Worm (Caenorhabditis elegans) whole organism, midembryonic: ENCODE measurements around the gene F35E8.9.

Experiments
- T22C8.4 ChIP-seq: fragments of 200-800 bp; sonication (Bioruptor generic); IDR thresholded peaks from 2 replicates; pipeline ENCODE4 v1.3.6; 2022; ENCODE audit warnings: missing genetic modification characterization, missing compliant biosample characterization
- cog-1 ChIP-seq: sonication (generic microtip); optimal IDR thresholded peaks from 2 replicates; lab custom pipeline; 2016; ENCODE audit warnings: missing genetic modification characterization, missing compliant biosample characterization
- flt-1 ChIP-seq: fragments of 200-800 bp; sonication (Bioruptor generic); IDR thresholded peaks from 2 replicates; pipeline ENCODE4 v1.3.6; 2022; ENCODE audit warnings: missing genetic modification characterization, missing compliant biosample characterization
- klf-2 ChIP-seq: fragments of 200-800 bp; sonication (Bioruptor generic); conservative IDR thresholded peaks from 2 replicates; pipeline ENCODE4 v1.3.6; 2022; ENCODE audit warnings: missing genetic modification reagents, missing genetic modification characterization, missing compliant biosample characterization
- med-1 ChIP-seq: sonication (generic microtip); optimal IDR thresholded peaks from 2 replicates; lab custom pipeline; 2017; ENCODE audit warnings: missing genetic modification characterization, mild to moderate bottlenecking, missing compliant biosample characterization, antibody characterized with exemption, missing genetic modification reagents; ENCODE audit not compliant: insufficient read depth
- ref-1 ChIP-seq: fragments of 200-800 bp; sonication (Bioruptor generic); conservative IDR thresholded peaks from 2 replicates; pipeline ENCODE4 v1.3.6; 2022; ENCODE audit warnings: missing genetic modification reagents, missing genetic modification characterization, missing compliant biosample characterization
- tab-1 ChIP-seq: fragments of 200-800 bp; sonication (Bioruptor generic); IDR thresholded peaks from 2 replicates; pipeline ENCODE4 v1.3.6; 2022; ENCODE audit warnings: missing genetic modification characterization, missing compliant biosample characterization
- ztf-23 ChIP-seq: fragments of 200-800 bp; sonication (Bioruptor generic); IDR thresholded peaks from 2 replicates; pipeline ENCODE4 v1.3.6; 2022; ENCODE audit warnings: missing genetic modification reagents, missing genetic modification characterization, missing compliant biosample characterization
- ztf-29 ChIP-seq: fragments of 200-800 bp; sonication (Bioruptor generic); IDR thresholded peaks from 2 replicates; pipeline ENCODE4 v1.3.6; 2022; ENCODE audit warnings: missing genetic modification reagents, missing genetic modification characterization, missing compliant biosample characterization

Gene F35E8.9

ce11 chrV:15917458-15917857, at the start of gene F35E8.9:
Gene F35E8.9 (minus strand): TSS chrV:15917558.
- TF ChIP-seq cog-1: no peak
- no peak for TF ChIP-seq ztf-29 (GFP tag; lab: Robert Waterston, UW)
- TF ChIP-seq flt-1 (GFP tag; lab: Robert Waterston, UW): no peak
- TF ChIP-seq tab-1: no peak
- TF ChIP-seq med-1 (GFP tag; lab: Kevin White, UChicago): no peak
- TF ChIP-seq klf-2 (GFP tag; lab: Robert Waterston, UW): no peak

ce11 chrV:15965114-15965513, 47.8 kb upstream of the F35E8.9 start, which contains the start of gene sri-2:
Gene sri-2 (minus strand): TSS chrV:15965214.
- TF ChIP-seq cog-1 (no peak), T22C8.4 (GFP tag; lab: Robert Waterston, UW) (no peak), ref-1 (GFP tag; lab: Robert Waterston, UW) (no peak), tab-1 (no peak), ztf-23 (GFP tag; lab: Robert Waterston, UW) (no peak), flt-1 (GFP tag; lab: Robert Waterston, UW) (no peak), ztf-29 (GFP tag; lab: Robert Waterston, UW) (no peak), klf-2 (GFP tag; lab: Robert Waterston, UW) (no peak), med-1 (GFP tag; lab: Kevin White, UChicago) (no peak)

- TF ChIP-seq flt-1 (GFP tag; lab: Robert Waterston, UW): no peak
- TF ChIP-seq tab-1: no peak
- TF ChIP-seq klf-2 (GFP tag; lab: Robert Waterston, UW): no peak
- TF ChIP-seq cog-1: no peak
- TF ChIP-seq T22C8.4 (GFP tag; lab: Robert Waterston, UW): no peak
- TF ChIP-seq med-1 (GFP tag; lab: Kevin White, UChicago): no peak
- TF ChIP-seq ztf-23 (GFP tag; lab: Robert Waterston, UW): no peak
- TF ChIP-seq ref-1 (GFP tag; lab: Robert Waterston, UW): no peak
- TF ChIP-seq ztf-29 (GFP tag; lab: Robert Waterston, UW): no peak
These were observed 42.1 kb upstream of the F35E8.9 start for ce11 chrV:15959456-15959855.

ce11 chrV:15957098-15957497, 39.7 kb upstream of the F35E8.9 start, which contains the start of gene F36G9.3:
Gene F36G9.3 (plus strand): TSS chrV:15957398.
- no peak for TF ChIP-seq klf-2 (GFP tag; lab: Robert Waterston, UW)
- no peak for TF ChIP-seq T22C8.4 (GFP tag; lab: Robert Waterston, UW)
- TF ChIP-seq med-1 (GFP tag; lab: Kevin White, UChicago): no peak
- no peak for TF ChIP-seq ztf-29 (GFP tag; lab: Robert Waterston, UW)
- no peak for TF ChIP-seq flt-1 (GFP tag; lab: Robert Waterston, UW)
- TF ChIP-seq cog-1: no peak
- TF ChIP-seq tab-1: no peak
- TF ChIP-seq ref-1 (GFP tag; lab: Robert Waterston, UW): no peak
- TF ChIP-seq ztf-23 (GFP tag; lab: Robert Waterston, UW): no peak

ce11 chrV:15955497-15955896, 38.1 kb upstream of the F35E8.9 start, which contains the start of gene srh-186:
Gene srh-186 (plus strand): TSS chrV:15955797.
- no peak for TF ChIP-seq T22C8.4 (GFP tag; lab: Robert Waterston, UW)
- TF ChIP-seq klf-2 (GFP tag; lab: Robert Waterston, UW): no peak
- TF ChIP-seq ztf-29 (GFP tag; lab: Robert Waterston, UW): no peak
- no peak for TF ChIP-seq cog-1
- TF ChIP-seq med-1 (GFP tag; lab: Kevin White, UChicago): no peak
- no peak for TF ChIP-seq tab-1
- TF ChIP-seq ref-1 (GFP tag; lab: Robert Waterston, UW): no peak
- no peak for TF ChIP-seq flt-1 (GFP tag; lab: Robert Waterston, UW)
- no peak for TF ChIP-seq ztf-23 (GFP tag; lab: Robert Waterston, UW)

ce11 chrV:15954932-15955331, 37.6 kb upstream of the F35E8.9 start, which contains the start of gene srw-57:
Gene srw-57 (minus strand): TSS chrV:15955032.
- TF ChIP-seq med-1 (GFP tag; lab: Kevin White, UChicago) (no peak), ref-1 (GFP tag; lab: Robert Waterston, UW) (no peak), ztf-29 (GFP tag; lab: Robert Waterston, UW) (no peak), T22C8.4 (GFP tag; lab: Robert Waterston, UW) (no peak), ztf-23 (GFP tag; lab: Robert Waterston, UW) (no peak), tab-1 (no peak), cog-1 (no peak), flt-1 (GFP tag; lab: Robert Waterston, UW) (no peak), klf-2 (GFP tag; lab: Robert Waterston, UW) (no peak)

ce11 chrV:15952762-15953161, 35.4 kb upstream of the F35E8.9 start, which contains the start of gene srw-56:
Gene srw-56 (minus strand): TSS chrV:15952862.
- TF ChIP-seq ref-1 (GFP tag; lab: Robert Waterston, UW) (no peak), med-1 (GFP tag; lab: Kevin White, UChicago) (no peak), ztf-23 (GFP tag; lab: Robert Waterston, UW) (no peak), flt-1 (GFP tag; lab: Robert Waterston, UW) (no peak), klf-2 (GFP tag; lab: Robert Waterston, UW) (no peak), ztf-29 (GFP tag; lab: Robert Waterston, UW) (no peak), cog-1 (no peak), T22C8.4 (GFP tag; lab: Robert Waterston, UW) (no peak), tab-1 (no peak)

ce11 chrV:15950903-15951302, 33.5 kb upstream of the F35E8.9 start, which contains the start of gene srw-59:
Gene srw-59 (minus strand): TSS chrV:15951003.
- TF ChIP-seq klf-2 (GFP tag; lab: Robert Waterston, UW) (no peak), ztf-23 (GFP tag; lab: Robert Waterston, UW) (no peak), ztf-29 (GFP tag; lab: Robert Waterston, UW) (no peak), ref-1 (GFP tag; lab: Robert Waterston, UW) (no peak)

ce11 chrV:15943125-15943524, 25.8 kb upstream of the F35E8.9 start, which contains the start of gene srw-53:
Gene srw-53 (plus strand): TSS chrV:15943425.
- TF ChIP-seq ztf-29 (GFP tag; lab: Robert Waterston, UW) (no peak), cog-1 (no peak), T22C8.4 (GFP tag; lab: Robert Waterston, UW) (no peak), ref-1 (GFP tag; lab: Robert Waterston, UW) (no peak), tab-1 (no peak), ztf-23 (GFP tag; lab: Robert Waterston, UW) (no peak), flt-1 (GFP tag; lab: Robert Waterston, UW) (no peak), klf-2 (GFP tag; lab: Robert Waterston, UW) (no peak), med-1 (GFP tag; lab: Kevin White, UChicago) (no peak)
